Fruit fly (Drosophila melanogaster): ENCODE results near the gene CG2126.

CG2126 gene

dm6 chr3R:31736776-31737175 is 39.7 kb downstream of the CG2126 start, which contains the start of the genes CstF50 and CG11563 (continued):
- TF ChIP-seq mirr (GFP tag; optimal IDR thresholded peaks at IDR 0.05) (no peak), fd102C (GFP tag; optimal IDR thresholded peaks at IDR 0.05) (no peak), zen2 (GFP tag; IDR thresholded peaks at IDR 0.05; ENCODE audit: partially characterized antibody) (no peak; the same call in 2 of the 3 replicates), pho (GFP tag; optimal IDR thresholded peaks at IDR 0.05) (no peak), da (GFP tag; optimal IDR thresholded peaks at IDR 0.05) (no peak), hkb (optimal IDR thresholded peaks at IDR 0.05) (no peak), hkb (GFP tag; IDR thresholded peaks at IDR 0.05) (no peak), HLH4C (GFP tag; IDR thresholded peaks at IDR 0.05; ENCODE audit: partially characterized antibody) (peak; percentile 42; the same call in 2 of the 3 replicates), gsb (GFP tag; IDR thresholded peaks at IDR 0.05) (no peak), bab2 (GFP tag; optimal IDR thresholded peaks at IDR 0.05) (no peak), bcd (GFP tag; optimal IDR thresholded peaks at IDR 0.05) (no peak), pum (GFP tag; optimal IDR thresholded peaks at IDR 0.05) (no peak), Poxn (GFP tag; IDR thresholded peaks at IDR 0.05) (no peak), Neu2 (GFP tag; optimal IDR thresholded peaks at IDR 0.05; ENCODE audit: borderline replicate concordance) (no peak), CG7786 (GFP tag; optimal IDR thresholded peaks at IDR 0.05) (no peak), CG1024 (GFP tag; IDR thresholded peaks at IDR 0.05) (no peak), CG1529 (GFP tag; optimal IDR thresholded peaks at IDR 0.05) (no peak), CG8765 (GFP tag; IDR thresholded peaks at IDR 0.05) (no peak), CG15696 (tag; optimal IDR thresholded peaks at IDR 0.05) (no peak), Doc2 (GFP tag; IDR thresholded peaks at IDR 0.05) (no peak), dan (GFP tag; IDR thresholded peaks at IDR 0.05) (no peak), Opbp (GFP tag; IDR thresholded peaks at IDR 0.05; ENCODE audit: partially characterized antibody) (peak; percentile 62; the same call in 1 of the 3 replicates), grn (GFP tag; optimal IDR thresholded peaks at IDR 0.05) (peak; percentile 6), cg (GFP tag; optimal IDR thresholded peaks at IDR 0.05) (no peak), CG4707 (GFP tag; optimal IDR thresholded peaks at IDR 0.05) (no peak), ac (GFP tag; optimal IDR thresholded peaks at IDR 0.05) (no peak), pb (GFP tag; optimal IDR thresholded peaks at IDR 0.05) (no peak), Mad (GFP tag; optimal IDR thresholded peaks at IDR 0.05) (no peak), gsb-n (tag; optimal IDR thresholded peaks at IDR 0.05) (no peak), CG8281 (tag; optimal IDR thresholded peaks at IDR 0.05) (no peak), CG7357 (GFP tag; IDR thresholded peaks at IDR 0.05) (no peak), oc (tag; optimal IDR thresholded peaks at IDR 0.05) (no peak), NFAT (GFP tag; IDR thresholded peaks at IDR 0.05) (no peak), Jarid2 (GFP tag; optimal IDR thresholded peaks at IDR 0.05) (no peak), Elba2 (GFP tag; optimal IDR thresholded peaks at IDR 0.05) (no peak), CG10274 (GFP tag; optimal IDR thresholded peaks at IDR 0.05) (no peak), ro (GFP tag; IDR thresholded peaks at IDR 0.05) (no peak), Hsf (GFP tag; optimal IDR thresholded peaks at IDR 0.05) (no peak), gcm2 (GFP tag; optimal IDR thresholded peaks at IDR 0.05) (no peak), CG2120 (GFP tag; optimal IDR thresholded peaks at IDR 0.05) (no peak), BEAF-32 (GFP tag; optimal IDR thresholded peaks at IDR 0.05) (peak; percentile 48), CG11398 (GFP tag; optimal IDR thresholded peaks at IDR 0.05) (no peak), CG32767 (GFP tag; IDR thresholded peaks at IDR 0.05) (no peak), CG14667 (GFP tag; IDR thresholded peaks at IDR 0.05) (no peak), ash1 (GFP tag; optimal IDR thresholded peaks at IDR 0.05) (no peak), CG2889 (GFP tag; IDR thresholded peaks at IDR 0.05) (no peak), CG6791 (GFP tag; IDR thresholded peaks at IDR 0.05; ENCODE audit: partially characterized antibody) (0 out of 3 replicates have a peak, but pooled peaks have one; percentile 33), CG17186 (GFP tag; optimal IDR thresholded peaks at IDR 0.05) (no peak), CG10543 (GFP tag; optimal IDR thresholded peaks at IDR 0.05) (no peak), ranshi (GFP tag; IDR thresholded peaks at IDR 0.05) (no peak), Rfx (GFP tag; IDR thresholded peaks at IDR 0.05) (no peak), zf30C (GFP tag; optimal IDR thresholded peaks at IDR 0.05) (no peak)

Data from whole organism, embryonic.